Worm (Caenorhabditis elegans) whole organism, late embryonic: Measurements from ENCODE around the gene col-84.

ENCODE experiments used
- C08G9.2 ChIP-seq: sonication (generic microtip); optimal IDR thresholded peaks from 2 replicates; lab custom pipeline; 2016; ENCODE audit warnings: mild to moderate bottlenecking, missing genetic modification characterization, moderate library complexity, missing compliant biosample characterization
- F13H6.1 ChIP-seq: sonication (generic microtip); optimal IDR thresholded peaks from 2 replicates; lab custom pipeline; 2016; ENCODE audit warnings: missing genetic modification characterization, missing compliant biosample characterization
- ama-1 ChIP-seq: fragments of 150-350 bp; optimal IDR thresholded peaks from 2 replicates; lab custom pipeline; 2014
- dmd-4 ChIP-seq: sonication (generic microtip); optimal IDR thresholded peaks from 2 replicates; lab custom pipeline; 2016; ENCODE audit warnings: borderline replicate concordance, missing genetic modification characterization, missing compliant biosample characterization
- elt-2 ChIP-seq: sonication (generic microtip); optimal IDR thresholded peaks from 2 replicates; lab custom pipeline; 2016; ENCODE audit warnings: missing genetic modification reagents, missing genetic modification characterization, missing compliant biosample characterization
- lin-11 ChIP-seq: fragments of 200-800 bp; sonication (Bioruptor generic); optimal IDR thresholded peaks from 2 replicates; lab custom pipeline; 2018; ENCODE audit warnings: mild to moderate bottlenecking, missing genetic modification characterization, missing compliant biosample characterization
- mec-3 ChIP-seq: sonication (generic microtip); optimal IDR thresholded peaks from 2 replicates; lab custom pipeline; 2016; ENCODE audit warnings: borderline replicate concordance, missing genetic modification characterization, missing compliant biosample characterization
- nfya-1 ChIP-seq: sonication (generic microtip); optimal IDR thresholded peaks from 2 replicates; lab custom pipeline; 2017; ENCODE audit warnings: missing genetic modification characterization, mild to moderate bottlenecking, missing compliant biosample characterization, antibody characterized with exemption, moderate library complexity
- pha-4 ChIP-seq: fragments of 150-350 bp; optimal IDR thresholded peaks from 2 replicates; lab custom pipeline; 2018; ENCODE audit warnings: missing biosample characterization, missing genetic modification reagents, missing genetic modification characterization
- pqm-1 ChIP-seq: sonication (generic microtip); optimal IDR thresholded peaks from 2 replicates; lab custom pipeline; 2016; ENCODE audit warnings: missing genetic modification characterization, missing compliant biosample characterization
- sox-2 ChIP-seq: fragments of 200-800 bp; sonication (Bioruptor generic); IDR thresholded peaks from 2 replicates; pipeline ENCODE4 v1.3.6; 2022; ENCODE audit warnings: missing genetic modification reagents, missing genetic modification characterization, missing compliant biosample characterization
- unc-55 ChIP-seq: sonication (generic microtip); optimal IDR thresholded peaks from 2 replicates; lab custom pipeline; 2017; ENCODE audit warnings: missing biosample characterization, missing genetic modification reagents, missing genetic modification characterization
- unc-86 ChIP-seq: sonication (generic microtip); optimal IDR thresholded peaks from 2 replicates; lab custom pipeline; 2016; ENCODE audit warnings: missing genetic modification characterization, missing compliant biosample characterization

DNA sequence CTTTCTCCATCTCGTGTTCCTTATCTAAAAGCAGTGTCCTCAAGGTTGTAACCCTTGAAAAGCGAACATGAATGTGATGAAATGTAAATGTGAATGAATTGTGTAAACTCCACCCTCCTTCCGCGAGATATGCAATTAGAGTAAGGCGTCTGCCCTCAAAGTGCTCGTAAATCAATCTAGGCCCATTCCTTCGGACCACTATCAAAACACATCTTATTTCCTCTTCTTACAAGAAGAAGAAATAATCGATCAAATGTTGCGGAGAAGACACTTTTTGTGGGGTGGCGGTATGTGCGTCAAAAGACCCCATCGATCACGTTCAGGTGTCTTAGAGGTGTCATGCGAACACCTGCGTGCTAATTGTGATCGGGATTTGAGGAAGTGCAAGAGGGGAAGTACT, 33.9 kb downstream of the col-84 start:
- no peak for TF ChIP-seq lin-11 (tag; lab: Kevin White, UChicago)
- TF ChIP-seq ama-1 (lab: Kevin White, UChicago), result no peak
- no peak for TF ChIP-seq C08G9.2
- TF ChIP-seq pha-4, result no peak
- no peak for TF ChIP-seq dmd-4 (tag; lab: Kevin White, UChicago)
- no peak for TF ChIP-seq unc-86 (tag; lab: Kevin White, UChicago)
- no peak for TF ChIP-seq nfya-1
- no peak for TF ChIP-seq mec-3
- TF ChIP-seq unc-55 (GFP tag; lab: Kevin White, UChicago), result peak; percentile 87
- no peak for TF ChIP-seq sox-2 (GFP tag; lab: Robert Waterston, UW)
- no peak for TF ChIP-seq elt-2 (tag; lab: Kevin White, UChicago)
- no peak for TF ChIP-seq pqm-1 (tag; lab: Kevin White, UChicago)
- TF ChIP-seq F13H6.1 (tag; lab: Kevin White, UChicago), result no peak
